Fruit fly (Drosophila melanogaster) whole organism, prepupa: ENCODE measurements around the gene CG9289.

Experiments used
- Blimp-1 ChIP-seq: fragments of 200-800 bp; sonication (Bioruptor generic); optimal IDR thresholded peaks from 3 replicates; lab custom pipeline; 2017; ENCODE audit warnings: missing biosample characterization, missing genetic modification characterization, mild to moderate bottlenecking, moderate library complexity, missing genetic modification reagents
- CG10669 ChIP-seq: fragments of 200-800 bp; sonication (Bioruptor generic); optimal IDR thresholded peaks from 3 replicates; lab custom pipeline; 2018; ENCODE audit warnings: missing biosample characterization, mild to moderate bottlenecking, missing genetic modification characterization, moderate library complexity
- CG11294 ChIP-seq: fragments of 200-800 bp; sonication (Bioruptor generic); IDR thresholded peaks from 2 replicates; pipeline ENCODE4 v1.3.6; 2022; ENCODE audit warnings: missing biosample characterization, missing genetic modification characterization
- CG1621 ChIP-seq: fragments of 200-800 bp; sonication (Bioruptor generic); optimal IDR thresholded peaks from 3 replicates; lab custom pipeline; 2018; ENCODE audit warnings: missing biosample characterization, mild to moderate bottlenecking, missing genetic modification characterization
- CG34406 ChIP-seq: fragments of 200-800 bp; sonication (Bioruptor generic); optimal IDR thresholded peaks from 3 replicates; lab custom pipeline; 2016; ENCODE audit warnings: missing biosample characterization, missing genetic modification characterization
- CG6854 ChIP-seq: fragments of 200-800 bp; sonication (Bioruptor generic); optimal IDR thresholded peaks from 2 replicates; lab custom pipeline; 2017; ENCODE audit warnings: missing biosample characterization, mild to moderate bottlenecking, missing genetic modification characterization
- CG8319 ChIP-seq: fragments of 200-800 bp; sonication (Bioruptor generic); optimal IDR thresholded peaks from 3 replicates; lab custom pipeline; 2016; ENCODE audit warnings: missing biosample characterization, missing genetic modification characterization
- Eip75B ChIP-seq: fragments of 200-800 bp; sonication (Bioruptor generic); optimal IDR thresholded peaks from 3 replicates; lab custom pipeline; 2016; ENCODE audit warnings: missing biosample characterization, missing genetic modification characterization
- Ets96B ChIP-seq: fragments of 200-800 bp; optimal IDR thresholded peaks from 2 replicates; lab custom pipeline; 2019; ENCODE audit warnings: missing biosample characterization, mild to moderate bottlenecking, missing genetic modification characterization, moderate library complexity
- Hr39 ChIP-seq: fragments of 200-800 bp; sonication (Bioruptor generic); optimal IDR thresholded peaks from 2 replicates; lab custom pipeline; 2016; ENCODE audit warnings: missing biosample characterization, missing genetic modification characterization
- OdsH ChIP-seq: fragments of 200-800 bp; sonication (Bioruptor generic); optimal IDR thresholded peaks from 3 replicates; lab custom pipeline; 2016; ENCODE audit warnings: missing biosample characterization, missing genetic modification characterization
- Sox14 ChIP-seq: fragments of 200-800 bp; sonication (Bioruptor generic); optimal IDR thresholded peaks from 3 replicates; lab custom pipeline; 2016; ENCODE audit warnings: missing biosample characterization, missing genetic modification characterization
- esn ChIP-seq: fragments of 200-800 bp; sonication (Bioruptor generic); optimal IDR thresholded peaks from 2 replicates; lab custom pipeline; 2016; ENCODE audit warnings: missing biosample characterization, mild to moderate bottlenecking, missing genetic modification characterization, moderate library complexity

DNA sequence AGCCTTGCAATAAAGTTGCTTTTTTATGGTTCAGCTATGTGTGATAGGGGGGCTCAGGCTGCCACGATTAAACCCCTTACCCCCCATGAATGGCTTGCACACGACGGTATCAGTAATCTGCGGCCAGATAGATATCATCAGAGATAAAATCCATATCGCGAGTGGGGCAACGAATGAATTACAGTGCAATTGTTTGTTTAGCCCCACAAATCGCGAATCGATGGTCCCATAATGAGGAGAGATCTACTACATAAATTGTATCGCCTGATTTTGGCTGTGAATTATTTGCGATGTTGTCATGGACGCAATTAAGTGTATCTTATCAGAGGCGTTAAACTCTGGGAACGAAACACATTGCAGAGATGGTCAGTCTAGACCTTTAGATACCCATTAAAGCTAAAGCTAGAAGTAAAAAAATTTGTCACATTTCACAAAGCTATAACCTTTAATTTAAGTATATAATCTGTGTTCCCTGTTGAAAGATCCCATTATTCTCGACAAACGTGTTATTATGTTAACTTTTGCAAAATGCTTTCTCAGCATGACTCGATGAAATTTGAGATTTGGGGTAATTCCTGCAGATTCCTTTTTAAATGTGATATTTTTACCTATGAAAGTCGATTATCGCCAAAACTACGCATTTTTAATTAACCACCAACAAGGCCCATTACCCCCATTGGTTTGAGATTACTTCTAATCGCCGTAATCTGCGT lies 13.9 kb upstream of the CG9289 start:
- TF ChIP-seq CG34406 (GFP tag; lab: Kevin White, UChicago) = no peak
- TF ChIP-seq Eip75B = no peak
- TF ChIP-seq Blimp-1 = no peak
- no peak for TF ChIP-seq CG10669 (GFP tag; lab: Kevin White, UChicago)
- TF ChIP-seq CG6854 (GFP tag; lab: Kevin White, UChicago) = no peak
- no peak for TF ChIP-seq OdsH (GFP tag; lab: Kevin White, UChicago)
- TF ChIP-seq CG1621 (tag; lab: Kevin White, UChicago) = no peak
- TF ChIP-seq Ets96B (tag; lab: Kevin White, UChicago) = no peak
- no peak for TF ChIP-seq Sox14 (GFP tag; lab: Kevin White, UChicago)
- no peak for TF ChIP-seq esn (GFP tag; lab: Kevin White, UChicago)
- TF ChIP-seq CG11294 (GFP tag; lab: Robert Waterston, UW) = no peak
- no peak for TF ChIP-seq CG8319 (GFP tag; lab: Kevin White, UChicago)
- no peak for TF ChIP-seq Hr39 (GFP tag; lab: Kevin White, UChicago)
